Worm (Caenorhabditis elegans): ENCODE results near the gene ttr-42.
A peak's percentile ranks its signal among the peaks of the same experiment; 100 is the strongest.

ttr-42 gene

ce11 chrX:2591586-2592000 lies 14.1 kb downstream of the ttr-42 start (continued):
- TF ChIP-seq mdl-1 (tag; optimal IDR thresholded peaks at IDR 0.05) (no peak), nhr-6 (tag; optimal IDR thresholded peaks at IDR 0.05) (peak; percentile 37), F13H6.1 (tag; optimal IDR thresholded peaks at IDR 0.05) (peak; percentile 93), fos-1 (tag; optimal IDR thresholded peaks at IDR 0.05) (peak; percentile 8), elt-3 (tag; optimal IDR thresholded peaks at IDR 0.05) (no peak), nhr-12 (tag; optimal IDR thresholded peaks at IDR 0.05) (no peak), nhr-21 (tag; optimal IDR thresholded peaks at IDR 0.05) (peak; percentile 43), ZK546.5 (tag; optimal IDR thresholded peaks at IDR 0.05) (no peak), alr-1 (tag; optimal IDR thresholded peaks at IDR 0.05) (no peak), unc-39 (tag; optimal IDR thresholded peaks at IDR 0.05) (no peak), C34F6.9 (tag; optimal IDR thresholded peaks at IDR 0.05) (peak; percentile 3), mbf-1 (tag; optimal IDR thresholded peaks at IDR 0.05) (no peak), mab-5 (tag; optimal IDR thresholded peaks at IDR 0.05) (no peak), Y55F3AM.14 (GFP tag; optimal IDR thresholded peaks at IDR 0.05) (no peak), ama-1 (optimal IDR thresholded peaks at IDR 0.05) (no peak), elt-1 (tag; optimal IDR thresholded peaks at IDR 0.05) (no peak), ceh-16 (tag; optimal IDR thresholded peaks at IDR 0.05) (peak; percentile 82)

DNA sequence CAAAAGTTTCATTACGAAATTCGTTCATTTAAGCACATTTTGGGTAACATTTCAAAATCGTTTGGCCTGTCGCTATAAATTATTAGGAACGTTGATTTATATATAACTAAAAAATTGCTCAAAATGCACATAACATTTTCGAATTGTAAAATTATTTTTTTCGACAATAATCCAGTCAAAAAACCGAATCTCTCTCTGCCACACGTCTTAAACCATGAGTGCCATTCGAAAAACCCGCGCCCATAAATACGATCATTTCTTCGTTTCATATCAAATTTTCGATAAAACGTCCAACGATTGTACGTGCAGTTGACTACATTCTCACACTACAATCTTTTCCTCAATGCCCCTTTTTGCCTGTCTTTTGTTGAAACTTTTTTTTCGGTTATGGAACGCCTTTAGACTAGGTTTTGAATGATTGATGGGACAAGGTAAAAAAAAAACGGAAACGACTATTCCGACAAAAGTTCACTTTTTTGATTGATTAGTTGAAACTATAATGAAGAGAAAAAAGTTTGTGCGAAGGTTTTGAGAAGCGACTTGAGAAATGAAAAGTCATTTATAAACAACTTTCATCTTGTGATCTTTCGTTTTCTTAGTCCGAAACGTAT lies 15.2 kb downstream of the ttr-42 start:
- TF ChIP-seq C34F6.9 (tag; optimal IDR thresholded peaks at IDR 0.05), result no peak
- TF ChIP-seq snpc-4 (tag; optimal IDR thresholded peaks at IDR 0.05), result no peak
- TF ChIP-seq lsy-2 (tag; optimal IDR thresholded peaks at IDR 0.05), result no peak
- TF ChIP-seq nhr-129 (tag; optimal IDR thresholded peaks at IDR 0.05), result peak; percentile 27
- TF ChIP-seq sma-9 (GFP tag; optimal IDR thresholded peaks at IDR 0.05), result peak; percentile 23
- no peak for TF ChIP-seq sma-9 (tag; optimal IDR thresholded peaks at IDR 0.05)
- TF ChIP-seq crh-2 (tag; optimal IDR thresholded peaks at IDR 0.05), result peak; percentile 28
- TF ChIP-seq unc-55 (GFP tag; optimal IDR thresholded peaks at IDR 0.05), result no peak
- no peak for TF ChIP-seq F13H6.1 (tag; optimal IDR thresholded peaks at IDR 0.05)
- no peak for TF ChIP-seq nhr-25 (tag; optimal IDR thresholded peaks at IDR 0.05)
- TF ChIP-seq ceh-16 (tag; optimal IDR thresholded peaks at IDR 0.05), result no peak
- no peak for TF ChIP-seq ztf-4 (tag; optimal IDR thresholded peaks at IDR 0.05)
- TF ChIP-seq ama-1 (optimal IDR thresholded peaks at IDR 0.05), result peak; percentile 70
- no peak for TF ChIP-seq nhr-237 (tag; optimal IDR thresholded peaks at IDR 0.05)
- no peak for TF ChIP-seq ceh-82 (tag; optimal IDR thresholded peaks at IDR 0.05)
- TF ChIP-seq sma-3 (GFP tag; optimal IDR thresholded peaks at IDR 0.05), result no peak
- no peak for TF ChIP-seq nhr-10 (tag; optimal IDR thresholded peaks at IDR 0.05)
- no peak for TF ChIP-seq mdl-1 (tag; optimal IDR thresholded peaks at IDR 0.05)
- TF ChIP-seq R02D3.7 (tag; optimal IDR thresholded peaks at IDR 0.05), result no peak
- no peak for TF ChIP-seq fos-1 (tag; optimal IDR thresholded peaks at IDR 0.05)
- no peak for TF ChIP-seq lin-11 (tag; optimal IDR thresholded peaks at IDR 0.05)
- no peak for TF ChIP-seq sem-4 (tag; optimal IDR thresholded peaks at IDR 0.05)
- TF ChIP-seq peb-1 (tag; optimal IDR thresholded peaks at IDR 0.05), result no peak
- TF ChIP-seq zag-1 (tag; optimal IDR thresholded peaks at IDR 0.05), result no peak
- no peak for TF ChIP-seq nhr-6 (tag; optimal IDR thresholded peaks at IDR 0.05)
- no peak for TF ChIP-seq unc-62 (GFP tag; optimal IDR thresholded peaks at IDR 0.05)

ce11 chrX:2593703-2594102 lies 16.2 kb downstream of the ttr-42 start, which contains the start of the genes nhr-40 and T03G6.7:
TSS of gene nhr-40 (plus strand) at chrX:2594003.
TSS of gene T03G6.7 (plus strand) at chrX:2594039.
- no peak for TF ChIP-seq nhr-25 (tag; optimal IDR thresholded peaks at IDR 0.05)
- no peak for TF ChIP-seq sem-4 (tag; optimal IDR thresholded peaks at IDR 0.05)
- TF ChIP-seq Y55F3AM.14 (GFP tag; optimal IDR thresholded peaks at IDR 0.05), result no peak
- no peak for TF ChIP-seq lin-39 (tag; optimal IDR thresholded peaks at IDR 0.05)
- TF ChIP-seq unc-55 (GFP tag; optimal IDR thresholded peaks at IDR 0.05), result no peak
- no peak for TF ChIP-seq ztf-11 (tag; optimal IDR thresholded peaks at IDR 0.05)
- TF ChIP-seq mab-5 (tag; optimal IDR thresholded peaks at IDR 0.05), result no peak
- no peak for TF ChIP-seq zag-1 (tag; optimal IDR thresholded peaks at IDR 0.05)
- TF ChIP-seq R02D3.7 (tag; optimal IDR thresholded peaks at IDR 0.05), result no peak
- no peak for TF ChIP-seq fos-1 (tag; optimal IDR thresholded peaks at IDR 0.05)

All from whole organism, L2 larva.